Fruit fly (Drosophila melanogaster): ENCODE data around the gene CG32756.

The CG32756 gene

DNA sequence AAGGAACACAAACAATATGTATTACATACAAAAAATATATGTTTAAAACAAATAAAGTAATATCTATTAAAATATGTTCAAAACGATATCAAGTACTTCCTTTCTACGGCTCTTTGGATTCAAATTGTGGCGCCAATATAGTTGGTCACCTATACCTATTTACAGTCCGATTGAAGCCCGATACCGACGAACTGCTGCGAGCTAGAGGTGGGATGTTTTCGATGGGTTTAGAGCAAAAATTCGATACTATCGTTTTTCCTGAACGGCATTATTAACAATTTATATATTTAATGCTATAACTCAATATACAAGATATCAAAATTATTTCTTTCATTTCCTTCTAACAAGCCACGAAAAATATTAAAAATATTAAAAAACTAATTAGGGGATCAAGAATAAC, 3.7 kb upstream of the CG32756 start (continued):
- no peak for TF ChIP-seq phol (tag; optimal IDR thresholded peaks at IDR 0.05)
- no peak for TF ChIP-seq CG17385 (GFP tag; optimal IDR thresholded peaks at IDR 0.05)
- no peak for TF ChIP-seq CG6683 (GFP tag; optimal IDR thresholded peaks at IDR 0.05)
- TF ChIP-seq zfh2 (GFP tag; optimal IDR thresholded peaks at IDR 0.05) = no peak
- no peak for TF ChIP-seq Lim3 (GFP tag; IDR thresholded peaks at IDR 0.05)
- TF ChIP-seq Blimp-1 (GFP tag; optimal IDR thresholded peaks at IDR 0.05) = no peak
- no peak for TF ChIP-seq Deaf1 (tag; optimal IDR thresholded peaks at IDR 0.05)
- TF ChIP-seq btn (GFP tag; optimal IDR thresholded peaks at IDR 0.05) = no peak
- TF ChIP-seq vnd (GFP tag; IDR thresholded peaks at IDR 0.05; ENCODE audit: partially characterized antibody) = peak; percentile 41; the same call in 2 of the 3 replicates
- TF ChIP-seq CG9437 (GFP tag; optimal IDR thresholded peaks at IDR 0.05) = no peak
- TF ChIP-seq Six4 (GFP tag; optimal IDR thresholded peaks at IDR 0.05) = no peak
- no peak for TF ChIP-seq CG15479 (GFP tag; optimal IDR thresholded peaks at IDR 0.05)
- TF ChIP-seq HLH3B (GFP tag; IDR thresholded peaks at IDR 0.05) = no peak
- TF ChIP-seq CG17912 (GFP tag; optimal IDR thresholded peaks at IDR 0.05) = no peak
- TF ChIP-seq dpn (GFP tag; optimal IDR thresholded peaks at IDR 0.05) = no peak
- TF ChIP-seq ara (GFP tag; IDR thresholded peaks at IDR 0.05) = no peak
- TF ChIP-seq wdn (GFP tag; IDR thresholded peaks at IDR 0.05) = no peak
- TF ChIP-seq Trl (optimal IDR thresholded peaks at IDR 0.05) = no peak
- TF ChIP-seq Trl (GFP tag; optimal IDR thresholded peaks at IDR 0.05) = no peak
- no peak for TF ChIP-seq crol (GFP tag; IDR thresholded peaks at IDR 0.05)
- peak; percentile 71; the same call in 2 of the 3 replicates for TF ChIP-seq CG6791 (GFP tag; IDR thresholded peaks at IDR 0.05; ENCODE audit: partially characterized antibody)
- no peak for TF ChIP-seq GATAe (GFP tag; conservative IDR thresholded peaks at IDR 0.05)
- no peak for TF ChIP-seq chn (GFP tag; optimal IDR thresholded peaks at IDR 0.05)
- no peak for TF ChIP-seq CG8924 (tag; optimal IDR thresholded peaks at IDR 0.05)
- TF ChIP-seq repo (GFP tag; optimal IDR thresholded peaks at IDR 0.05) = no peak
- no peak for TF ChIP-seq salm (tag; optimal IDR thresholded peaks at IDR 0.05)
- TF ChIP-seq CG10274 (GFP tag; optimal IDR thresholded peaks at IDR 0.05) = no peak
- TF ChIP-seq CG7556 (GFP tag; optimal IDR thresholded peaks at IDR 0.05) = no peak
- no peak for TF ChIP-seq CG11560 (tag; IDR thresholded peaks at IDR 0.05)
- TF ChIP-seq CG3407 (GFP tag; optimal IDR thresholded peaks at IDR 0.05) = no peak
- no peak for TF ChIP-seq HmgD (GFP tag; optimal IDR thresholded peaks at IDR 0.05)
- no peak for TF ChIP-seq CG13624 (GFP tag; optimal IDR thresholded peaks at IDR 0.05)
- TF ChIP-seq ro (GFP tag; IDR thresholded peaks at IDR 0.05) = no peak

DNA sequence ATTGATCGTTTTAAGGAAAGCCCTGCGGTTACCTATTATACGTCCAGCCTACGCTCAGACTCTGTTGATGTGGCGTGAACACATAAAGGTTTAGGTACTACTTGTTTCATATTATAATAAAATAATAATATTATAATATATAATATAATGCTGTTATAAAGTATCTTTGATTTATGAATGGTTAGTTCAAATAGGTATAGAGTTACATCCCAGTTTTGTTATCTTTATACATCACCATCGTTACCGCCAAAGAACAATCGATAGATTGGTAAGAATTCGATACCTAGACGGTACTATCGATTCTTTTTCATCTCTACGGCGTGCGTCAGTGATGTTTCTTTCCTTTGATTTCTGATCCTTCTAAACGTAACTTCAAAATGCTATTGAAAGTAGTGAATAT, 3.2 kb upstream of the CG32756 start, which contains the start of gene CG12728:
CG12728 (plus strand) TSS at position 301 of the 400 bp plus-strand sequence.
- peak; percentile 10; the same call in 1 of the 3 replicates for TF ChIP-seq Doc3 (GFP tag; IDR thresholded peaks at IDR 0.05; ENCODE audit: partially characterized antibody)

DNA sequence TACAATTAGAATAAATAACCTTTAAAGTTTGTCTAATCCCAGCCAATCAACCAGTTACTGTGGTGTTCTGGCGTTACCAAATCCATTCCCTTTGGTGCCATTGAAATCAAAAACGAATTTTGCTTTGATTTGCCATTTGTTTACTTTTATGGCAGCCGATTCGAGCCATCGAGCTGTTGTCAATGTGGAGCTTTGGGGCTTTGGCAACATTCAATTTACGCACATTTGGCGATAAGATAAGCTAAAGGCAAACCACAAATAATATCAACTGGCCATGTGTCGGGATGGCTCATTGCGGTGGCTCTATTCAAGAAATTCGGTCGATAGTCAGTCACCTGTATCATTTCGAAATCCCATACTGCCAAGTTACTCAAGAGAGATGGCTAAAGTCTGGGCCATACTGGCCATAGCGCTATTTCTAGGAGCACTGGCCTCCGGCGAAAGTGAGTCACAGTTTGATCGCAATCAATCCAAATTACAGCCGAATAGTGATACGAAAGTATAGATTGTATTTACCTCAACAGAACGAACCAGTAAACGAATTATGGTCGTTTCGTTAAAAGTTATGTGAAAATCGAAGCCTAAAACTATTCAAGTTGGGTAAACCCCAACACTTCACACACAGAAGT, 2.5 kb downstream of the CG32756 start, which contains the start of gene CG6041:
CG6041 (plus strand) TSS at position 291 of the 629 bp plus-strand sequence.
- no peak for TF ChIP-seq Hand (GFP tag; optimal IDR thresholded peaks at IDR 0.05)
- TF ChIP-seq sens-2 (GFP tag; IDR thresholded peaks at IDR 0.05) = no peak
- no peak for TF ChIP-seq CG10366 (GFP tag; IDR thresholded peaks at IDR 0.05)
- no peak for TF ChIP-seq CG8359 (GFP tag; optimal IDR thresholded peaks at IDR 0.05; ENCODE audit: borderline replicate concordance)
- 0 out of 4 replicates have a peak, but pooled peaks have one; percentile 27 for TF ChIP-seq chinmo (GFP tag; IDR thresholded peaks at IDR 0.05; ENCODE audit: partially characterized antibody)
- peak; percentile 7 for TF ChIP-seq mirr (GFP tag; optimal IDR thresholded peaks at IDR 0.05)
- TF ChIP-seq CG34224 (GFP tag; IDR thresholded peaks at IDR 0.05; ENCODE audit: partially characterized antibody) = no peak
- TF ChIP-seq Atf-2 (GFP tag; optimal IDR thresholded peaks at IDR 0.05) = no peak
- no peak for TF ChIP-seq CG2116 (GFP tag; optimal IDR thresholded peaks at IDR 0.05)
- no peak for TF ChIP-seq fd96Cb (tag; optimal IDR thresholded peaks at IDR 0.05)
- no peak for TF ChIP-seq CG8924 (tag; optimal IDR thresholded peaks at IDR 0.05)
- no peak for TF ChIP-seq crp (GFP tag; optimal IDR thresholded peaks at IDR 0.05)
- TF ChIP-seq CG14014 (GFP tag; IDR thresholded peaks at IDR 0.05) = no peak
- TF ChIP-seq CG6683 (GFP tag; optimal IDR thresholded peaks at IDR 0.05) = no peak
- TF ChIP-seq vnd (GFP tag; IDR thresholded peaks at IDR 0.05; ENCODE audit: partially characterized antibody) = no peak
- TF ChIP-seq lab (GFP tag; optimal IDR thresholded peaks at IDR 0.05) = peak; percentile 33
- TF ChIP-seq eve (GFP tag; optimal IDR thresholded peaks at IDR 0.05) = no peak
- TF ChIP-seq CG31388 (GFP tag; optimal IDR thresholded peaks at IDR 0.05) = no peak
